Worm (Caenorhabditis elegans) whole organism, late embryonic: ENCODE data around the gene dmsr-8.
A peak's percentile ranks its signal among the peaks of the same experiment; 100 is the strongest.

Experiments used
- C08G9.2 ChIP-seq: sonication (generic microtip); optimal IDR thresholded peaks from 2 replicates; lab custom pipeline; 2016; ENCODE audit warnings: mild to moderate bottlenecking, missing genetic modification characterization, moderate library complexity, missing compliant biosample characterization
- F13H6.1 ChIP-seq: sonication (generic microtip); optimal IDR thresholded peaks from 2 replicates; lab custom pipeline; 2016; ENCODE audit warnings: missing genetic modification characterization, missing compliant biosample characterization
- T23F11.4 ChIP-seq: fragments of 200-800 bp; sonication (Bioruptor generic); optimal IDR thresholded peaks from 2 replicates; lab custom pipeline; 2018; ENCODE audit warnings: mild to moderate bottlenecking, missing genetic modification characterization, missing compliant biosample characterization
- ahr-1 ChIP-seq: sonication (generic microtip); optimal IDR thresholded peaks from 2 replicates; lab custom pipeline; 2016; ENCODE audit warnings: missing genetic modification characterization, missing compliant biosample characterization
- ceh-14 ChIP-seq: sonication (generic microtip); optimal IDR thresholded peaks from 2 replicates; lab custom pipeline; 2016; ENCODE audit warnings: missing genotype, missing genetic modification characterization, missing compliant biosample characterization
- ceh-18 ChIP-seq: sonication (generic microtip); optimal IDR thresholded peaks from 2 replicates; lab custom pipeline; 2016; ENCODE audit warnings: missing genetic modification characterization, missing compliant biosample characterization
- ceh-19 ChIP-seq: fragments of 200-800 bp; sonication (Bioruptor generic); optimal IDR thresholded peaks from 2 replicates; lab custom pipeline; 2018; ENCODE audit warnings: mild to moderate bottlenecking, missing genetic modification characterization, missing compliant biosample characterization
- ceh-6 ChIP-seq: fragments of 200-800 bp; sonication (Bioruptor generic); optimal IDR thresholded peaks from 2 replicates; lab custom pipeline; 2018; ENCODE audit warnings: mild to moderate bottlenecking, missing genetic modification characterization, missing compliant biosample characterization
- che-1 ChIP-seq: sonication (generic microtip); optimal IDR thresholded peaks from 2 replicates; lab custom pipeline; 2016; ENCODE audit warnings: mild to moderate bottlenecking, missing genetic modification characterization, missing compliant biosample characterization
- dmd-4 ChIP-seq: sonication (generic microtip); optimal IDR thresholded peaks from 2 replicates; lab custom pipeline; 2016; ENCODE audit warnings: borderline replicate concordance, missing genetic modification characterization, missing compliant biosample characterization
- dve-1 ChIP-seq: sonication (generic microtip); optimal IDR thresholded peaks from 2 replicates; lab custom pipeline; 2017; ENCODE audit warnings: antibody characterized with exemption, mild to moderate bottlenecking, missing genetic modification characterization, missing compliant biosample characterization
- elt-2 ChIP-seq: sonication (generic microtip); optimal IDR thresholded peaks from 2 replicates; lab custom pipeline; 2016; ENCODE audit warnings: missing genetic modification reagents, missing genetic modification characterization, missing compliant biosample characterization
- ets-4 ChIP-seq: sonication (generic microtip); optimal IDR thresholded peaks from 2 replicates; lab custom pipeline; 2016; ENCODE audit warnings: missing genetic modification characterization, missing compliant biosample characterization
- eyg-1 ChIP-seq: sonication (generic microtip); optimal IDR thresholded peaks from 2 replicates; lab custom pipeline; 2016; ENCODE audit warnings: missing genotype, missing genetic modification characterization, missing compliant biosample characterization
- fax-1 ChIP-seq: sonication (generic microtip); optimal IDR thresholded peaks from 2 replicates; lab custom pipeline; 2016; ENCODE audit warnings: missing genotype, missing genetic modification characterization, missing compliant biosample characterization
- fkh-6 ChIP-seq: sonication (generic microtip); optimal IDR thresholded peaks from 2 replicates; lab custom pipeline; 2016; ENCODE audit warnings: missing genetic modification characterization, missing compliant biosample characterization
- gmeb-2 ChIP-seq: sonication (generic microtip); optimal IDR thresholded peaks from 2 replicates; lab custom pipeline; 2016; ENCODE audit warnings: missing genetic modification characterization, inconsistent platforms, missing compliant biosample characterization
- hlh-30 ChIP-seq: sonication (generic microtip); optimal IDR thresholded peaks from 2 replicates; lab custom pipeline; 2017; ENCODE audit warnings: antibody characterized with exemption, missing genetic modification characterization, missing compliant biosample characterization; ENCODE audit not compliant: insufficient read depth
- hlh-6 ChIP-seq: sonication (generic microtip); optimal IDR thresholded peaks from 2 replicates; lab custom pipeline; 2016; ENCODE audit warnings: missing genotype, missing genetic modification characterization, missing compliant biosample characterization
- lim-6 ChIP-seq: sonication (generic microtip); optimal IDR thresholded peaks from 2 replicates; lab custom pipeline; 2016; ENCODE audit warnings: missing genetic modification characterization, missing compliant biosample characterization
- lin-11 ChIP-seq: fragments of 200-800 bp; sonication (Bioruptor generic); optimal IDR thresholded peaks from 2 replicates; lab custom pipeline; 2018; ENCODE audit warnings: mild to moderate bottlenecking, missing genetic modification characterization, missing compliant biosample characterization
- nfya-1 ChIP-seq: sonication (generic microtip); optimal IDR thresholded peaks from 2 replicates; lab custom pipeline; 2017; ENCODE audit warnings: missing genetic modification characterization, mild to moderate bottlenecking, missing compliant biosample characterization, antibody characterized with exemption, moderate library complexity
- nhr-11 ChIP-seq: fragments of 150-350 bp; optimal IDR thresholded peaks from 2 replicates; lab custom pipeline; 2014; ENCODE audit warnings: missing biosample characterization, missing genetic modification characterization
- pag-3 ChIP-seq: sonication (generic microtip); optimal IDR thresholded peaks from 2 replicates; lab custom pipeline; 2016; ENCODE audit warnings: missing compliant biosample characterization, missing genetic modification characterization, borderline replicate concordance
- pat-9 ChIP-seq: fragments of 200-800 bp; sonication (Bioruptor generic); optimal IDR thresholded peaks from 2 replicates; lab custom pipeline; 2018; ENCODE audit warnings: mild to moderate bottlenecking, missing genetic modification characterization, moderate library complexity, missing compliant biosample characterization
- pax-1 ChIP-seq: fragments of 150-350 bp; optimal IDR thresholded peaks from 2 replicates; lab custom pipeline; 2014; ENCODE audit warnings: missing biosample characterization, missing genetic modification characterization
- pha-2 ChIP-seq: sonication (generic microtip); optimal IDR thresholded peaks from 2 replicates; lab custom pipeline; 2017; ENCODE audit warnings: mild to moderate bottlenecking, missing genetic modification characterization, missing compliant biosample characterization
- pha-4 ChIP-seq: fragments of 150-350 bp; optimal IDR thresholded peaks from 2 replicates; lab custom pipeline; 2018; ENCODE audit warnings: missing biosample characterization, missing genetic modification reagents, missing genetic modification characterization
- ref-2 ChIP-seq: sonication (generic microtip); optimal IDR thresholded peaks from 2 replicates; lab custom pipeline; 2016; ENCODE audit warnings: missing genetic modification characterization, missing compliant biosample characterization
- rnt-1 ChIP-seq: sonication (generic microtip); optimal IDR thresholded peaks from 2 replicates; lab custom pipeline; 2016; ENCODE audit warnings: missing genetic modification characterization, missing compliant biosample characterization
- sox-2 ChIP-seq: fragments of 200-800 bp; sonication (Bioruptor generic); IDR thresholded peaks from 2 replicates; pipeline ENCODE4 v1.3.6; 2022; ENCODE audit warnings: missing genetic modification reagents, missing genetic modification characterization, missing compliant biosample characterization
- ttx-3 ChIP-seq: sonication (generic microtip); optimal IDR thresholded peaks from 2 replicates; lab custom pipeline; 2016; ENCODE audit warnings: missing genetic modification reagents, missing genetic modification characterization, missing compliant biosample characterization
- unc-55 ChIP-seq: sonication (generic microtip); optimal IDR thresholded peaks from 2 replicates; lab custom pipeline; 2017; ENCODE audit warnings: missing biosample characterization, missing genetic modification reagents, missing genetic modification characterization
- zip-5 ChIP-seq: sonication (generic microtip); optimal IDR thresholded peaks from 2 replicates; lab custom pipeline; 2016; ENCODE audit warnings: missing genetic modification characterization, missing compliant biosample characterization

dmsr-8 gene

ce11 chrV:10525902-10526301 lies 11.7 kb upstream of the dmsr-8 start, which contains the start of the genes C35A5.8 and hda-11 (continued):
- TF ChIP-seq nhr-11 (tag; lab: Kevin White, UChicago), result no peak
- peak; percentile 25 for TF ChIP-seq ttx-3
- peak; percentile 7 for TF ChIP-seq hlh-6 (tag; lab: Kevin White, UChicago)
- TF ChIP-seq lin-11 (tag; lab: Kevin White, UChicago), result no peak
- no peak for TF ChIP-seq dve-1
- no peak for TF ChIP-seq T23F11.4 (GFP tag; lab: Kevin White, UChicago)
- TF ChIP-seq sox-2 (GFP tag; lab: Robert Waterston, UW), result no peak
- peak; percentile 89 for TF ChIP-seq ets-4
- no peak for TF ChIP-seq eyg-1
- no peak for TF ChIP-seq che-1 (tag; lab: Kevin White, UChicago)
- TF ChIP-seq C08G9.2 (tag; lab: Kevin White, UChicago), result peak; percentile 96
- TF ChIP-seq lim-6, result peak; percentile 63
- TF ChIP-seq gmeb-2 (tag; lab: Kevin White, UChicago), result no peak
- TF ChIP-seq pha-4 (tag; lab: Kevin White, UChicago), result no peak
- no peak for TF ChIP-seq hlh-30 (tag; lab: Kevin White, UChicago)

DNA sequence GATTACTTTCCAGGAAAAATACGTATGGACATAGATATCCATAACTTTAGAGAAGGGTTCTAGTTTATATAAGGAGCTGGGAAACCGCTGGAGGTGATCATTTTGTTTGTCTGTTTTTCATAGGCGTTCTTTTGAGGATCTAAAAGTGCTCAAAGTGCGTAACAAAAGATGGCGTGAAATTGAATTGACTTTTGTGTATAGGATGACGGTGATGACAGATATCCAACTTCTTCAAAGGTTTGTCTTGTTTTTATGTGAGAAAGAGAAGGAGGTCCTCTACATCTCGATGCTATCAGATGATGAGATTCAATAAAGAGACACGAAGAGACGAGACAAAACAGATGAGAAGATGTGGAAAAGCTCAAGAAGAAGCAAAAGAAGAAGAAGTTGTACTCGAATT lies 2.5 kb upstream of the dmsr-8 start:
- TF ChIP-seq pag-3 (tag; lab: Kevin White, UChicago), result no peak

DNA sequence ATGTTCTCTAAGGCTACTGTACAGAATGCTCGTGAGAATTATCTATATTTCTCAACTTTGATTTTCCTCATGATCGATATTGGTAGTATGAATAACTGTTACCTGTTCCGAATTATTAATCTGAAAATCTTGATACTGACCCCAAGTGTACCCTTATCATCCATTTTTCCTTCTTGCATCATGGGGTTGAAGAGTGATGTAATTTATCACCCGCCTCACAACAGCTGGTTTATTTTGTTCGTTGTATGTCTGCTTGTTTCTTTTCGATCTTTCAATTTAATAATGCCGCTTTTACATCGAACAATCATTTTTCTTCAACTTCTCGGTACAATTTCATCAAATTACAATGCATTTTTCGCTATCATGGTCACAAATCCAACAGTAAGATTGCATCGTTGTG lies 5.3 kb downstream of the dmsr-8 start, which contains the start of gene C35A5.6:
C35A5.6 (plus strand) TSS at position 283 of the 400 bp plus-strand sequence.
- no peak for TF ChIP-seq che-1 (tag; lab: Kevin White, UChicago)
- TF ChIP-seq ref-2 (tag; lab: Kevin White, UChicago), result no peak
- no peak for TF ChIP-seq nfya-1 (tag; lab: Kevin White, UChicago)
- TF ChIP-seq sox-2 (GFP tag; lab: Robert Waterston, UW), result no peak
- no peak for TF ChIP-seq unc-55 (GFP tag; lab: Kevin White, UChicago)
- TF ChIP-seq ceh-6 (GFP tag; lab: Kevin White, UChicago), result no peak

- TF ChIP-seq fkh-6 (no peak), pax-1 (no peak), ceh-14 (no peak), rnt-1 (tag; lab: Kevin White, UChicago) (no peak), hlh-6 (tag; lab: Kevin White, UChicago) (no peak), hlh-30 (tag; lab: Kevin White, UChicago) (no peak), pha-2 (no peak), dmd-4 (tag; lab: Kevin White, UChicago) (no peak), ttx-3 (no peak), ref-2 (tag; lab: Kevin White, UChicago) (no peak), ceh-6 (GFP tag; lab: Kevin White, UChicago) (no peak), F13H6.1 (tag; lab: Kevin White, UChicago) (no peak)
- TF ChIP-seq, all 69 proteins: peak for 0
Observed at ce11 chrV:10505553-10505952, 8.6 kb downstream of the dmsr-8 start, which contains the start of gene C35A5.5. Gene C35A5.5 (plus strand): TSS chrV:10505853.

- TF ChIP-seq pat-9, result no peak
- TF ChIP-seq elt-2 (tag; lab: Kevin White, UChicago), result no peak
- TF ChIP-seq sox-2 (GFP tag; lab: Robert Waterston, UW), result no peak
- TF ChIP-seq rnt-1 (tag; lab: Kevin White, UChicago), result no peak
- TF ChIP-seq che-1 (tag; lab: Kevin White, UChicago), result no peak
- TF ChIP-seq dmd-4 (tag; lab: Kevin White, UChicago), result no peak
- no peak for TF ChIP-seq fax-1 (tag; lab: Kevin White, UChicago)
- no peak for TF ChIP-seq eyg-1
- no peak for TF ChIP-seq ceh-18 (tag; lab: Kevin White, UChicago)
- no peak for TF ChIP-seq nfya-1 (tag; lab: Kevin White, UChicago)
- TF ChIP-seq ref-2 (tag; lab: Kevin White, UChicago), result no peak
- no peak for TF ChIP-seq zip-5 (tag; lab: Kevin White, UChicago)
- TF ChIP-seq F13H6.1 (tag; lab: Kevin White, UChicago), result no peak
- TF ChIP-seq ahr-1 (tag; lab: Kevin White, UChicago), result no peak
- no peak for TF ChIP-seq ceh-19
Observed at ce11 chrV:10503893-10504292, 10.3 kb downstream of the dmsr-8 start, which contains the start of gene C35A5.10. Gene C35A5.10 (plus strand): TSS chrV:10504193.
